Worm (Caenorhabditis elegans) whole organism, L2 larva: ENCODE results near the gene col-12.

Source experiments
- C34F6.9 ChIP-seq: fragments of 150-350 bp; optimal IDR thresholded peaks from 2 replicates; lab custom pipeline; 2014; ENCODE audit warnings: missing biosample characterization, missing genetic modification characterization
- ZK546.5 ChIP-seq: sonication (generic microtip); optimal IDR thresholded peaks from 2 replicates; lab custom pipeline; 2017; ENCODE audit warnings: missing biosample characterization, missing genetic modification characterization
- aly-2 ChIP-seq: fragments of 150-350 bp; optimal IDR thresholded peaks from 2 replicates; lab custom pipeline; 2014; ENCODE audit warnings: missing biosample characterization, missing genetic modification characterization
- blmp-1 ChIP-seq: sonication (generic microtip); optimal IDR thresholded peaks from 2 replicates; lab custom pipeline; 2017; ENCODE audit warnings: missing genetic modification characterization, mild to moderate bottlenecking, missing compliant biosample characterization, antibody characterized with exemption, moderate library complexity; ENCODE audit not compliant: insufficient read depth
- lin-11 ChIP-seq: fragments of 150-350 bp; sonication (generic microtip); optimal IDR thresholded peaks from 2 replicates; lab custom pipeline; 2014; ENCODE audit warnings: missing biosample characterization, missing genetic modification characterization, inconsistent platforms, mixed read lengths
- lin-39 ChIP-seq: fragments of 150-350 bp; optimal IDR thresholded peaks from 2 replicates; lab custom pipeline; 2014; ENCODE audit warnings: missing biosample characterization, missing genetic modification reagents, missing genetic modification characterization
- nhr-11 ChIP-seq: fragments of 150-350 bp; optimal IDR thresholded peaks from 2 replicates; lab custom pipeline; 2014; ENCODE audit warnings: missing biosample characterization, missing genetic modification characterization
- ztf-11 ChIP-seq: sonication (generic microtip); optimal IDR thresholded peaks from 2 replicates; lab custom pipeline; 2017; ENCODE audit warnings: missing biosample characterization, missing genetic modification characterization

ce11 chrV:10462066-10462465, 37.1 kb upstream of the col-12 start, which contains the start of gene chw-1:
- TF ChIP-seq ztf-11 (tag; lab: Kevin White, UChicago) = no peak
- TF ChIP-seq lin-39 (tag; lab: Kevin White, UChicago) = no peak
- no peak for TF ChIP-seq ZK546.5 (tag; lab: Kevin White, UChicago)
- TF ChIP-seq blmp-1 (tag; lab: Kevin White, UChicago) = no peak
- no peak for TF ChIP-seq aly-2
- no peak for TF ChIP-seq lin-11
- TF ChIP-seq C34F6.9 (tag; lab: Kevin White, UChicago) = no peak
- TF ChIP-seq nhr-11 (tag; lab: Kevin White, UChicago) = no peak
